Fruit fly (Drosophila melanogaster): Measurements from ENCODE around the gene CG13949.

The CG13949 gene

dm6 chr2L:866950-867744 lies 12.0 kb downstream of the CG13949 start (continued):
- TF ChIP-seq Eip78C (GFP tag) (peak; percentile 98), Smox (GFP tag; optimal IDR thresholded peaks at IDR 0.05) (peak; percentile 95), CG11762 (GFP tag; optimal IDR thresholded peaks at IDR 0.05; ENCODE audit: insufficient read depth) (peak; percentile 89), Sox15 (GFP tag; optimal IDR thresholded peaks at IDR 0.05) (peak; percentile 92), CG15336 (GFP tag; IDR thresholded peaks at IDR 0.05) (peak; percentile 96), CG1621 (tag; optimal IDR thresholded peaks at IDR 0.05) (peak; percentile 84), fkh (GFP tag; optimal IDR thresholded peaks at IDR 0.05) (peak; percentile 63), spab (GFP tag; optimal IDR thresholded peaks at IDR 0.05) (peak; percentile 78), Eip75B (GFP tag; optimal IDR thresholded peaks at IDR 0.05) (peak; percentile 93), CG8319 (GFP tag; optimal IDR thresholded peaks at IDR 0.05) (peak; percentile 82), CG9139 (GFP tag; optimal IDR thresholded peaks at IDR 0.05) (peak; percentile 65), CG6163 (GFP tag; IDR thresholded peaks at IDR 0.05) (peak; percentile 97), fd85E (GFP tag; optimal IDR thresholded peaks at IDR 0.05) (peak; percentile 60), pdm3 (GFP tag; optimal IDR thresholded peaks at IDR 0.05) (peak; percentile 95), fd59A (GFP tag; optimal IDR thresholded peaks at IDR 0.05) (peak; percentile 83), Gug (GFP tag; IDR thresholded peaks at IDR 0.05) (peak; percentile 94), CG6276 (GFP tag; optimal IDR thresholded peaks at IDR 0.05) (peak; percentile 88), CG10669 (GFP tag; optimal IDR thresholded peaks at IDR 0.05) (peak; percentile 88), Hr38 (GFP tag; optimal IDR thresholded peaks at IDR 0.05) (peak; percentile 80), CG8119 (GFP tag; IDR thresholded peaks at IDR 0.05) (peak; percentile 97), topi (GFP tag; optimal IDR thresholded peaks at IDR 0.05) (peak; percentile 96), CG4318 (GFP tag; optimal IDR thresholded peaks at IDR 0.05) (peak; percentile 92)

- peak; percentile 22 for TF ChIP-seq CG3032 (tag; optimal IDR thresholded peaks at IDR 0.05)
- peak; percentile 12 for TF ChIP-seq achi (GFP tag; optimal IDR thresholded peaks at IDR 0.05)
- peak; percentile 25 for TF ChIP-seq fd85E (GFP tag; optimal IDR thresholded peaks at IDR 0.05)
- TF ChIP-seq vri (GFP tag; optimal IDR thresholded peaks at IDR 0.05), result peak; percentile 28
- peak; percentile 16 for TF ChIP-seq OdsH (GFP tag; optimal IDR thresholded peaks at IDR 0.05)
- peak; percentile 40 for TF ChIP-seq esn (GFP tag; optimal IDR thresholded peaks at IDR 0.05)
- TF ChIP-seq net (GFP tag; optimal IDR thresholded peaks at IDR 0.05), result peak; percentile 10
- TF ChIP-seq Eip78C (GFP tag), result peak; percentile 82
- TF ChIP-seq Eip93F (GFP tag; optimal IDR thresholded peaks at IDR 0.05), result no peak
- TF ChIP-seq Eip75B (GFP tag; optimal IDR thresholded peaks at IDR 0.05), result no peak
- TF ChIP-seq CG6854 (GFP tag; optimal IDR thresholded peaks at IDR 0.05), result no peak
- TF ChIP-seq Sox102F (GFP tag; optimal IDR thresholded peaks at IDR 0.05), result peak; percentile 53
- TF ChIP-seq CG6792 (GFP tag; optimal IDR thresholded peaks at IDR 0.05), result peak; percentile 1
- TF ChIP-seq CG11762 (GFP tag; optimal IDR thresholded peaks at IDR 0.05; ENCODE audit: insufficient read depth), result no peak
- TF ChIP-seq CG11902 (GFP tag; optimal IDR thresholded peaks at IDR 0.05), result no peak
- no peak for TF ChIP-seq CG10631 (GFP tag; optimal IDR thresholded peaks at IDR 0.05)
- TF ChIP-seq dsx (GFP tag; optimal IDR thresholded peaks at IDR 0.05; ENCODE audit: poor library complexity, severe bottlenecking), result no peak
- TF ChIP-seq Lpt (GFP tag; optimal IDR thresholded peaks at IDR 0.05), result peak; percentile 25
- TF ChIP-seq CG8319 (GFP tag; optimal IDR thresholded peaks at IDR 0.05), result no peak
- TF ChIP-seq CG8632 (GFP tag; optimal IDR thresholded peaks at IDR 0.05), result peak; percentile 3
- no peak for TF ChIP-seq Ets21C (GFP tag; optimal IDR thresholded peaks at IDR 0.05)
- peak; percentile 51 for TF ChIP-seq CG3919 (GFP tag; optimal IDR thresholded peaks at IDR 0.05)
- no peak for TF ChIP-seq CG6808 (GFP tag; optimal IDR thresholded peaks at IDR 0.05)
- TF ChIP-seq fkh (GFP tag; optimal IDR thresholded peaks at IDR 0.05), result peak; percentile 57
- TF ChIP-seq fd59A (GFP tag; optimal IDR thresholded peaks at IDR 0.05), result no peak
- TF ChIP-seq Smox (GFP tag; optimal IDR thresholded peaks at IDR 0.05), result peak; percentile 21
- peak; percentile 34 to 65 for TF ChIP-seq ss (GFP tag; optimal IDR thresholded peaks at IDR 0.05)
- no peak for TF ChIP-seq spab (GFP tag; optimal IDR thresholded peaks at IDR 0.05)
- peak; percentile 12 for TF ChIP-seq CG7368 (GFP tag; optimal IDR thresholded peaks at IDR 0.05)
- peak; percentile 21 for TF ChIP-seq CG6276 (GFP tag; optimal IDR thresholded peaks at IDR 0.05)
- TF ChIP-seq eg (GFP tag; IDR thresholded peaks at IDR 0.05), result peak; percentile 59; the same call in 2 of the 3 replicates
- peak; percentile 10 for TF ChIP-seq lz (GFP tag; optimal IDR thresholded peaks at IDR 0.05)
- no peak for TF ChIP-seq Sox15 (GFP tag; optimal IDR thresholded peaks at IDR 0.05)
- peak; percentile 41 for TF ChIP-seq Met (GFP tag; optimal IDR thresholded peaks at IDR 0.05)
- TF ChIP-seq CG10669 (GFP tag; optimal IDR thresholded peaks at IDR 0.05), result peak; percentile 29
These were observed 12.9 kb downstream of the CG13949 start, which contains the start of gene aru for dm6 chr2L:867899-868605. aru (minus strand) TSS chr2L:868354.

Data from whole organism, prepupa.